Worm (Caenorhabditis elegans): ENCODE measurements around the gene D1053.2.

- TF ChIP-seq madf-2 (tag; optimal IDR thresholded peaks at IDR 0.05) (no peak), pqm-1 (tag; optimal IDR thresholded peaks at IDR 0.05) (no peak), pros-1 (tag; optimal IDR thresholded peaks at IDR 0.05) (no peak), dve-1 (tag; optimal IDR thresholded peaks at IDR 0.05) (no peak), rnt-1 (tag; optimal IDR thresholded peaks at IDR 0.05) (no peak), ama-1 (optimal IDR thresholded peaks at IDR 0.05) (no peak), T23F11.4 (GFP tag; optimal IDR thresholded peaks at IDR 0.05) (no peak), mec-3 (tag; optimal IDR thresholded peaks at IDR 0.05; ENCODE audit: borderline replicate concordance) (no peak), hlh-13 (GFP tag; optimal IDR thresholded peaks at IDR 0.05) (no peak), ref-2 (tag; optimal IDR thresholded peaks at IDR 0.05) (no peak), ceh-31 (tag; optimal IDR thresholded peaks at IDR 0.05) (no peak), hlh-8 (tag; optimal IDR thresholded peaks at IDR 0.05) (no peak), ceh-19 (GFP tag; optimal IDR thresholded peaks at IDR 0.05) (no peak), ceh-48 (tag; optimal IDR thresholded peaks at IDR 0.05) (no peak)
Observed at ce11 chrX:11734110-11734509, 6.2 kb downstream of the D1053.2 start.
